Worm (Caenorhabditis elegans): ENCODE data around the gene wht-8.

Gene wht-8

ce11 chrIII:11175642-11176217, 42.9 kb upstream of the wht-8 start:
- TF ChIP-seq nhr-76 (tag; optimal IDR thresholded peaks at IDR 0.05) (no peak), nhr-90 (tag; optimal IDR thresholded peaks at IDR 0.05; ENCODE audit: poor library complexity) (no peak), xbp-1 (tag; optimal IDR thresholded peaks at IDR 0.05) (no peak), nhr-47 (tag; optimal IDR thresholded peaks at IDR 0.05) (no peak), nhr-237 (tag; optimal IDR thresholded peaks at IDR 0.05) (no peak), ceh-8 (GFP tag; optimal IDR thresholded peaks at IDR 0.05) (no peak), lsy-2 (tag; optimal IDR thresholded peaks at IDR 0.05) (no peak), elt-2 (tag; optimal IDR thresholded peaks at IDR 0.05) (no peak), nhr-71 (tag; optimal IDR thresholded peaks at IDR 0.05) (no peak), lin-13 (GFP tag; optimal IDR thresholded peaks at IDR 0.05) (no peak), ceh-82 (tag; optimal IDR thresholded peaks at IDR 0.05) (no peak), lir-3 (tag; optimal IDR thresholded peaks at IDR 0.05; ENCODE audit: poor library complexity) (no peak), sup-37 (GFP tag; optimal IDR thresholded peaks at IDR 0.05) (no peak), swsn-7 (tag; optimal IDR thresholded peaks at IDR 0.05) (no peak), C34B4.2 (tag; optimal IDR thresholded peaks at IDR 0.05) (no peak), tbx-2 (tag; optimal IDR thresholded peaks at IDR 0.05) (no peak), sptf-1 (tag; optimal IDR thresholded peaks at IDR 0.05) (no peak), pqm-1 (tag; optimal IDR thresholded peaks at IDR 0.05) (no peak), nhr-12 (tag; optimal IDR thresholded peaks at IDR 0.05) (no peak)

ce11 chrIII:11185483-11186115, 33.0 kb upstream of the wht-8 start:
- TF ChIP-seq nhr-90 (tag; optimal IDR thresholded peaks at IDR 0.05; ENCODE audit: poor library complexity), result no peak
- TF ChIP-seq snu-23 (GFP tag; optimal IDR thresholded peaks at IDR 0.05), result no peak
- no peak for TF ChIP-seq lir-3 (tag; optimal IDR thresholded peaks at IDR 0.05; ENCODE audit: poor library complexity)
- no peak for TF ChIP-seq hlh-4 (tag; optimal IDR thresholded peaks at IDR 0.05)
- TF ChIP-seq Y116A8C.19 (tag; optimal IDR thresholded peaks at IDR 0.05; ENCODE audit: borderline replicate concordance), result no peak
- TF ChIP-seq ces-1 (GFP tag; optimal IDR thresholded peaks at IDR 0.05), result no peak
- TF ChIP-seq ceh-88 (GFP tag; IDR thresholded peaks at IDR 0.05), result no peak
- no peak for TF ChIP-seq mef-2 (tag; optimal IDR thresholded peaks at IDR 0.05)
- TF ChIP-seq ceh-63 (GFP tag; optimal IDR thresholded peaks at IDR 0.05), result no peak
- no peak for TF ChIP-seq xbp-1 (tag; optimal IDR thresholded peaks at IDR 0.05)
- no peak for TF ChIP-seq aha-1 (tag; optimal IDR thresholded peaks at IDR 0.05)
- TF ChIP-seq nhr-85 (tag), result no peak
- TF ChIP-seq mdl-1 (tag; optimal IDR thresholded peaks at IDR 0.05), result no peak
- no peak for TF ChIP-seq elt-3 (tag; optimal IDR thresholded peaks at IDR 0.05)
- TF ChIP-seq egl-13 (tag; optimal IDR thresholded peaks at IDR 0.05), result peak; percentile 24
- TF ChIP-seq jun-1 (tag; optimal IDR thresholded peaks at IDR 0.05), result no peak
- no peak for TF ChIP-seq F16B12.6 (tag; optimal IDR thresholded peaks at IDR 0.05)
- no peak for TF ChIP-seq nhr-19 (GFP tag; conservative IDR thresholded peaks at IDR 0.05)
- no peak for TF ChIP-seq grh-1 (GFP tag; IDR thresholded peaks at IDR 0.05)
- TF ChIP-seq elt-2 (tag; optimal IDR thresholded peaks at IDR 0.05), result no peak
- TF ChIP-seq ceh-90 (tag; optimal IDR thresholded peaks at IDR 0.05), result no peak
- TF ChIP-seq unc-130 (tag; optimal IDR thresholded peaks at IDR 0.05), result no peak
- TF ChIP-seq dpl-1 (GFP tag; optimal IDR thresholded peaks at IDR 0.05), result no peak
- no peak for TF ChIP-seq nhr-77 (tag; optimal IDR thresholded peaks at IDR 0.05)
- peak in 1 of 3 experiments; percentile 44 for TF ChIP-seq ceh-82 (tag; optimal IDR thresholded peaks at IDR 0.05)
- TF ChIP-seq lin-35 (GFP tag; optimal IDR thresholded peaks at IDR 0.05), result no peak
- no peak for TF ChIP-seq aly-2 (tag; optimal IDR thresholded peaks at IDR 0.05)
- no peak for TF ChIP-seq pax-3 (tag; optimal IDR thresholded peaks at IDR 0.05)
- TF ChIP-seq fkh-8 (tag; optimal IDR thresholded peaks at IDR 0.05), result peak; percentile 50
- TF ChIP-seq snpc-4 (tag; optimal IDR thresholded peaks at IDR 0.05), result no peak
- no peak for TF ChIP-seq isw-1 (GFP tag; IDR thresholded peaks at IDR 0.05)
- no peak for TF ChIP-seq vab-15 (tag; optimal IDR thresholded peaks at IDR 0.05)
- TF ChIP-seq efl-3 (GFP tag; optimal IDR thresholded peaks at IDR 0.05), result no peak
- TF ChIP-seq nhr-28 (tag; optimal IDR thresholded peaks at IDR 0.05), result no peak
- TF ChIP-seq nhr-71 (tag; optimal IDR thresholded peaks at IDR 0.05), result peak; percentile 39
- TF ChIP-seq zag-1 (tag; optimal IDR thresholded peaks at IDR 0.05), result no peak
- TF ChIP-seq ets-5 (GFP tag; IDR thresholded peaks at IDR 0.05), result no peak
- TF ChIP-seq nhr-47 (tag; optimal IDR thresholded peaks at IDR 0.05), result peak; percentile 48
